Fruit fly (Drosophila melanogaster) whole organism, embryonic: ENCODE data around the gene nxf2.

Source experiments
- CG10267 ChIP-seq: fragments of 200-800 bp; sonication (Bioruptor generic); optimal IDR thresholded peaks from 2 replicates; lab custom pipeline; 2018; ENCODE audit warnings: missing biosample characterization, mild to moderate bottlenecking, missing genetic modification characterization, moderate library complexity
- CG11696 ChIP-seq: fragments of 200-800 bp; sonication (Bioruptor generic); IDR thresholded peaks from 2 replicates; pipeline ENCODE4 v1.3.6; 2022; ENCODE audit warnings: missing biosample characterization, missing genetic modification characterization
- CG12391 ChIP-seq: fragments of 200-800 bp; sonication (Bioruptor generic); optimal IDR thresholded peaks from 3 replicates; lab custom pipeline; 2018; ENCODE audit warnings: missing biosample characterization, mild to moderate bottlenecking, missing genetic modification characterization, moderate library complexity
- CG12659 ChIP-seq: fragments of 200-800 bp; sonication (Bioruptor generic); optimal IDR thresholded peaks from 3 replicates; lab custom pipeline; 2017; ENCODE audit warnings: mild to moderate bottlenecking, missing biosample characterization, missing genetic modification reagents, missing genetic modification characterization
- CG13624 ChIP-seq: fragments of 200-800 bp; sonication (Bioruptor generic); optimal IDR thresholded peaks from 2 replicates; lab custom pipeline; 2016; ENCODE audit warnings: missing biosample characterization, missing genetic modification characterization
- CG14710 ChIP-seq: fragments of 200-800 bp; sonication (Bioruptor generic); optimal IDR thresholded peaks from 3 replicates; lab custom pipeline; 2019; ENCODE audit warnings: missing biosample characterization, mild to moderate bottlenecking, missing genetic modification characterization, moderate library complexity
- CG15514 ChIP-seq: fragments of 200-800 bp; sonication (Bioruptor generic); optimal IDR thresholded peaks from 3 replicates; lab custom pipeline; 2017; ENCODE audit warnings: missing biosample characterization, missing genetic modification characterization, mild to moderate bottlenecking, moderate library complexity, missing genetic modification reagents
- CG17912 ChIP-seq: fragments of 200-800 bp; sonication (Bioruptor generic); optimal IDR thresholded peaks from 2 replicates; lab custom pipeline; 2018; ENCODE audit warnings: missing biosample characterization, mild to moderate bottlenecking, missing genetic modification characterization
- CG4360 ChIP-seq: fragments of 200-800 bp; sonication (Bioruptor generic); IDR thresholded peaks from 2 replicates; pipeline ENCODE4 v1.3.6; 2022; ENCODE audit warnings: missing biosample characterization, missing genetic modification characterization
- CG4617 ChIP-seq: fragments of 200-800 bp; sonication (Bioruptor generic); optimal IDR thresholded peaks from 3 replicates; lab custom pipeline; 2016; ENCODE audit warnings: missing biosample characterization, missing genetic modification characterization, borderline replicate concordance
- CG7786 ChIP-seq: fragments of 200-800 bp; sonication (Bioruptor generic); optimal IDR thresholded peaks from 2 replicates; lab custom pipeline; 2016; ENCODE audit warnings: missing biosample characterization, missing genetic modification characterization
- CG9797 ChIP-seq: fragments of 200-800 bp; sonication (Bioruptor generic); optimal IDR thresholded peaks from 3 replicates; lab custom pipeline; 2018; ENCODE audit warnings: missing biosample characterization, mild to moderate bottlenecking, missing genetic modification characterization
- CHES-1-like ChIP-seq: fragments of 200-800 bp; sonication (Bioruptor generic); optimal IDR thresholded peaks from 2 replicates; lab custom pipeline; 2016; ENCODE audit warnings: missing biosample characterization, missing genetic modification characterization
- D ChIP-seq, 2 experiments: fragments of 200-800 bp in 1 of 2; fragments of >200 bp in 1 of 2; sonication (Bioruptor generic) in 1 of 2; optimal IDR thresholded peaks; 2 replicates in 1 of 2; 3 replicates in 1 of 2; lab custom pipeline; 2017; ENCODE audit warnings: mild to moderate bottlenecking in 1 of 2, missing biosample characterization in 1 of 2, missing genetic modification characterization in 1 of 2, missing genetic modification reagents in 1 of 2
- Doc3 ChIP-seq: fragments of 200-800 bp; sonication (Bioruptor generic); IDR thresholded peaks from 3 replicates; pipeline ENCODE4 v1.3.6; 2022; ENCODE audit warnings: missing biosample characterization, missing genetic modification characterization; ENCODE audit not compliant: partially characterized antibody
- Dp ChIP-seq: fragments of 200-800 bp; sonication (Bioruptor generic); optimal IDR thresholded peaks from 2 replicates; lab custom pipeline; 2018; ENCODE audit warnings: missing biosample characterization, mild to moderate bottlenecking, missing genetic modification characterization, moderate library complexity
- Hmr ChIP-seq: fragments of 200-800 bp; sonication (Bioruptor generic); optimal IDR thresholded peaks from 3 replicates; lab custom pipeline; 2017; ENCODE audit warnings: mild to moderate bottlenecking, missing biosample characterization, missing genetic modification reagents, missing genetic modification characterization
- MESR4 ChIP-seq: fragments of 200-800 bp; sonication (Bioruptor generic); optimal IDR thresholded peaks from 2 replicates; lab custom pipeline; 2018; ENCODE audit warnings: missing biosample characterization, mild to moderate bottlenecking, missing genetic modification characterization, moderate library complexity
- Med ChIP-seq: fragments of 200-800 bp; sonication (Bioruptor generic); peaks from one replicate; lab custom pipeline; 2016; ENCODE audit warnings: missing biosample characterization, missing genetic modification characterization, mild to moderate bottlenecking, inconsistent platforms, moderate library complexity
- Scr ChIP-seq: fragments of 200-800 bp; sonication (Bioruptor generic); IDR thresholded peaks from 2 replicates; pipeline ENCODE4 v1.3.6; 2022; ENCODE audit warnings: missing biosample characterization, missing genetic modification characterization; ENCODE audit not compliant: partially characterized antibody
- Xrp1 ChIP-seq: fragments of 200-800 bp; sonication (Bioruptor generic); IDR thresholded peaks from 2 replicates; pipeline ENCODE4 v1.3.6; 2022; ENCODE audit warnings: missing biosample characterization, missing genetic modification characterization
- YL-1 ChIP-seq: fragments of 200-800 bp; sonication (Bioruptor generic); optimal IDR thresholded peaks from 3 replicates; lab custom pipeline; 2017; ENCODE audit warnings: missing biosample characterization, mild to moderate bottlenecking, missing genetic modification characterization
- aop ChIP-seq: fragments of 200-800 bp; sonication (Bioruptor generic); IDR thresholded peaks from 2 replicates; pipeline ENCODE4 v1.3.6; 2022; ENCODE audit warnings: missing biosample characterization, missing genetic modification characterization
- ap ChIP-seq: fragments of 200-800 bp; sonication (Bioruptor generic); IDR thresholded peaks from 2 replicates; pipeline ENCODE4 v1.3.6; 2022; ENCODE audit warnings: missing biosample characterization, missing genetic modification characterization
- bab2 ChIP-seq: fragments of 200-800 bp; sonication (Bioruptor generic); optimal IDR thresholded peaks from 2 replicates; lab custom pipeline; 2016; ENCODE audit warnings: missing biosample characterization, missing genetic modification characterization
- croc ChIP-seq: fragments of 200-800 bp; sonication (Bioruptor generic); conservative IDR thresholded peaks from 3 replicates; pipeline ENCODE4 v1.3.6; 2022; ENCODE audit warnings: missing biosample characterization, missing genetic modification characterization
- crp ChIP-seq, 2 experiments: fragments of 200-800 bp; sonication (Bioruptor generic); optimal IDR thresholded peaks; 2 replicates in 1 of 2; 3 replicates in 1 of 2; lab custom pipeline; 2017; ENCODE audit warnings: missing biosample characterization in 2 of 2, missing genetic modification characterization in 2 of 2, mild to moderate bottlenecking in 1 of 2, moderate library complexity in 1 of 2
- gfzf ChIP-seq: fragments of 200-800 bp; sonication (Bioruptor generic); optimal IDR thresholded peaks from 2 replicates; lab custom pipeline; 2016; ENCODE audit warnings: missing biosample characterization, mild to moderate bottlenecking, missing genetic modification characterization, moderate library complexity
- ham ChIP-seq: fragments of 200-800 bp; sonication (Bioruptor generic); IDR thresholded peaks from 2 replicates; pipeline ENCODE4 v1.3.6; 2022; ENCODE audit warnings: missing biosample characterization, missing genetic modification characterization
- nmo ChIP-seq: fragments of 200-800 bp; sonication (Bioruptor generic); optimal IDR thresholded peaks from 2 replicates; lab custom pipeline; 2018; ENCODE audit warnings: missing biosample characterization, mild to moderate bottlenecking, missing genetic modification characterization, moderate library complexity
- org-1 ChIP-seq: fragments of 200-800 bp; sonication (Bioruptor generic); optimal IDR thresholded peaks from 2 replicates; lab custom pipeline; 2017; ENCODE audit warnings: missing biosample characterization, missing genetic modification characterization
- peb ChIP-seq: fragments of 200-800 bp; sonication (Bioruptor generic); IDR thresholded peaks from 2 replicates; pipeline ENCODE4 v1.3.6; 2022; ENCODE audit warnings: missing biosample characterization, missing genetic modification characterization
- phol ChIP-seq: fragments of 200-800 bp; sonication (Bioruptor generic); optimal IDR thresholded peaks from 3 replicates; lab custom pipeline; 2018; ENCODE audit warnings: missing biosample characterization, mild to moderate bottlenecking, missing genetic modification characterization, moderate library complexity
- pita ChIP-seq: fragments of 200-800 bp; sonication (Bioruptor generic); optimal IDR thresholded peaks from 2 replicates; lab custom pipeline; 2017; ENCODE audit warnings: missing biosample characterization, mild to moderate bottlenecking, missing genetic modification characterization
- pros ChIP-seq: fragments of 200-800 bp; sonication (Bioruptor generic); optimal IDR thresholded peaks from 3 replicates; lab custom pipeline; 2019; ENCODE audit warnings: missing biosample characterization, mild to moderate bottlenecking, missing genetic modification characterization, moderate library complexity
- pzg ChIP-seq: fragments of 200-800 bp; sonication (Bioruptor generic); optimal IDR thresholded peaks from 3 replicates; lab custom pipeline; 2018; ENCODE audit warnings: missing biosample characterization, mild to moderate bottlenecking, missing genetic modification characterization, moderate library complexity
- row ChIP-seq: fragments of 200-800 bp; sonication (Bioruptor generic); IDR thresholded peaks from 3 replicates; pipeline ENCODE4 v1.3.6; 2022; ENCODE audit warnings: missing biosample characterization, missing genetic modification characterization
- sim ChIP-seq: fragments of 200-800 bp; sonication (Bioruptor generic); IDR thresholded peaks from 2 replicates; pipeline ENCODE4 v1.3.6; 2022; ENCODE audit warnings: missing biosample characterization, missing genetic modification characterization
- stwl ChIP-seq: fragments of 200-800 bp; sonication (Bioruptor generic); optimal IDR thresholded peaks from 3 replicates; lab custom pipeline; 2018; ENCODE audit warnings: missing biosample characterization, mild to moderate bottlenecking, missing genetic modification characterization, moderate library complexity
- tx ChIP-seq: fragments of 200-800 bp; sonication (Bioruptor generic); optimal IDR thresholded peaks from 2 replicates; lab custom pipeline; 2016; ENCODE audit warnings: missing biosample characterization, missing genetic modification characterization

nxf2 gene

dm6 chr3L:16586989-16587388, 6.9 kb upstream of the nxf2 start, which contains the start of the genes Syx8 and CG32163 (continued):
- TF ChIP-seq Hmr (GFP tag; lab: Kevin White, UChicago) (no peak), Xrp1 (no peak), org-1 (GFP tag; lab: Kevin White, UChicago) (no peak), ham (GFP tag; lab: Robert Waterston, UW) (no peak), CG14710 (tag; lab: Kevin White, UChicago) (peak; percentile 39), gfzf (GFP tag; lab: Kevin White, UChicago) (peak; percentile 77), D (optimal IDR thresholded peaks at IDR 0.05; lab: Kevin White, UChicago) (no peak), D (GFP tag; optimal IDR thresholded peaks at IDR 0.05; lab: Kevin White, UChicago) (no peak), CHES-1-like (GFP tag; lab: Kevin White, UChicago) (peak; percentile 5), pita (GFP tag; lab: Kevin White, UChicago) (no peak), CG11696 (no peak), CG12659 (peak; percentile 32), Scr (GFP tag; lab: Robert Waterston, UW) (peak; percentile 17; the same call in 1 of the 2 replicates), bab2 (GFP tag; lab: Kevin White, UChicago) (no peak), ap (GFP tag; lab: Robert Waterston, UW) (no peak), CG13624 (peak; percentile 11), Med (GFP tag; lab: Kevin White, UChicago) (no peak), pros (GFP tag; lab: Kevin White, UChicago) (no peak), CG4617 (GFP tag; lab: Kevin White, UChicago) (peak; percentile 41), tx (GFP tag; lab: Kevin White, UChicago) (no peak), Dp (GFP tag; lab: Kevin White, UChicago) (peak; percentile 10), nmo (peak; percentile 17), CG4360 (GFP tag; lab: Robert Waterston, UW) (peak; percentile 29; the same call in 1 of the 2 replicates), croc (GFP tag; lab: Robert Waterston, UW) (no peak), peb (GFP tag; lab: Robert Waterston, UW) (no peak), stwl (peak; percentile 46), CG15514 (GFP tag; lab: Kevin White, UChicago) (peak; percentile 51), row (GFP tag; lab: Robert Waterston, UW) (peak; percentile 56), Doc3 (GFP tag; lab: Robert Waterston, UW) (0 out of 3 replicates have a peak, but pooled peaks have one; percentile 31), CG17912 (no peak), CG9797 (GFP tag; lab: Kevin White, UChicago) (peak; percentile 82), CG12391 (peak; percentile 17), crp (GFP tag; optimal IDR thresholded peaks at IDR 0.05; lab: Kevin White, UChicago) (peak; percentile 26 to 89), phol (tag; lab: Kevin White, UChicago) (peak; percentile 13), YL-1 (peak; percentile 49), CG7786 (GFP tag; lab: Kevin White, UChicago) (no peak), aop (GFP tag; lab: Robert Waterston, UW) (no peak), sim (GFP tag; lab: Robert Waterston, UW) (no peak), MESR4 (GFP tag; lab: Kevin White, UChicago) (peak; percentile 67), CG10267 (tag; lab: Kevin White, UChicago) (peak; percentile 33), pzg (peak; percentile 61)
- TF ChIP-seq, all 482 proteins: peak for 43
